Fruit fly (Drosophila melanogaster) whole organism, wandering third instar larva: Measurements from ENCODE around the gene SH3PX1.

Experiments used
- Dfd ChIP-seq: fragments of >200 bp; optimal IDR thresholded peaks from 2 replicates; lab custom pipeline; 2017; ENCODE audit warnings: missing biosample characterization, missing genetic modification characterization
- OdsH ChIP-seq: fragments of 200-800 bp; sonication (Bioruptor generic); optimal IDR thresholded peaks from 2 replicates; lab custom pipeline; 2016; ENCODE audit warnings: missing biosample characterization, mild to moderate bottlenecking, missing genetic modification characterization

- TF ChIP-seq Dfd (GFP tag; lab: Kevin White, UChicago), result no peak
- peak; percentile 86 for TF ChIP-seq OdsH (GFP tag; lab: Kevin White, UChicago)
These were observed 16.7 kb downstream of the SH3PX1 start, which contains the start of gene Prps for dm6 chr3L:9696650-9697526.
